Worm (Caenorhabditis elegans): ENCODE measurements around the gene Y77E11A.8.

DNA sequence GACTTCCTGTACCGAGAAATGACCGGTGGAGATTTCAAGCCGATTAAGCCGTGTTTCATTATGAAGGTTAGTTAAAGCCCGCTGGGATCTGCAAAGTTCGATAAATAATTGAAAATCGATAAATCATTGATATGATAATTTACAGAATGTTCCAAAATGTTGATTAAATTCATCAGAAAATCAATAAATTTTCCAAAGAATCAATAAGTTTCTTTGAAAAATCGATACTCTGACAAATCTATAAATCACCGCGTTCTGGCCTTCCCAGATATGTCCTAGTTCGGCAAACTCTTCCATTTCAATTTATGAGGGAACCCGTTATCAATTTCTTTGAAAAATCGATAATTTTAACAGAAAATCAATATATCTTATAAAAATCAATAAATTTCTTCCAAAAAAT, 17.4 kb downstream of the Y77E11A.8 start:
- no peak for TF ChIP-seq fkh-10 (GFP tag; optimal IDR thresholded peaks at IDR 0.05)
- no peak for TF ChIP-seq hlh-30 (tag; optimal IDR thresholded peaks at IDR 0.05; ENCODE audit: insufficient read depth)
- no peak for TF ChIP-seq pqm-1 (tag; optimal IDR thresholded peaks at IDR 0.05)
- no peak for TF ChIP-seq elt-2 (tag; optimal IDR thresholded peaks at IDR 0.05)
- TF ChIP-seq C08G9.2 (tag; optimal IDR thresholded peaks at IDR 0.05): no peak

Measured in whole organism, late embryonic.